Fruit fly (Drosophila melanogaster) whole organism, embryonic: ENCODE measurements around the gene CG7367.

ENCODE experiments used
- ATbp ChIP-seq: fragments of 200-800 bp; sonication (Bioruptor generic); optimal IDR thresholded peaks from 2 replicates; lab custom pipeline; 2017; ENCODE audit warnings: missing biosample characterization, mild to moderate bottlenecking, missing genetic modification characterization, missing genetic modification reagents
- Atf6 ChIP-seq: fragments of 200-800 bp; sonication (Bioruptor generic); IDR thresholded peaks from 2 replicates; pipeline ENCODE4 v1.3.6; 2022; ENCODE audit warnings: missing biosample characterization, missing genetic modification characterization
- Awh ChIP-seq: fragments of 200-800 bp; sonication (Bioruptor generic); IDR thresholded peaks from 2 replicates; pipeline ENCODE4, ENCODE4 v1.3.6; 2022; ENCODE audit warnings: missing biosample characterization, missing genetic modification characterization
- Bgb ChIP-seq: fragments of 200-800 bp; sonication (Bioruptor generic); IDR thresholded peaks from 2 replicates; pipeline ENCODE4 v1.3.6; 2022; ENCODE audit warnings: missing biosample characterization, missing genetic modification characterization; ENCODE audit not compliant: partially characterized antibody
- CG10267 ChIP-seq: fragments of 200-800 bp; sonication (Bioruptor generic); optimal IDR thresholded peaks from 2 replicates; lab custom pipeline; 2018; ENCODE audit warnings: missing biosample characterization, mild to moderate bottlenecking, missing genetic modification characterization, moderate library complexity
- CG12391 ChIP-seq: fragments of 200-800 bp; sonication (Bioruptor generic); optimal IDR thresholded peaks from 3 replicates; lab custom pipeline; 2018; ENCODE audit warnings: missing biosample characterization, mild to moderate bottlenecking, missing genetic modification characterization, moderate library complexity
- CG14050 ChIP-seq: fragments of 200-800 bp; sonication (Bioruptor generic); IDR thresholded peaks from 3 replicates; pipeline ENCODE4 v1.3.6; 2022; ENCODE audit warnings: missing biosample characterization, missing genetic modification characterization
- CG14441 ChIP-seq: fragments of 200-800 bp; sonication (Bioruptor generic); IDR thresholded peaks from 2 replicates; pipeline ENCODE4 v1.3.6; 2022; ENCODE audit warnings: missing biosample characterization, missing genetic modification characterization
- CG15269 ChIP-seq: fragments of 200-800 bp; sonication (Bioruptor generic); optimal IDR thresholded peaks from 2 replicates; lab custom pipeline; 2018; ENCODE audit warnings: missing biosample characterization, mild to moderate bottlenecking, missing genetic modification characterization, moderate library complexity
- CG1602 ChIP-seq: fragments of 200-800 bp; sonication (Bioruptor generic); optimal IDR thresholded peaks from 3 replicates; lab custom pipeline; 2016; ENCODE audit warnings: missing biosample characterization, missing genetic modification characterization
- CG1603 ChIP-seq: fragments of 200-800 bp; sonication (Bioruptor generic); optimal IDR thresholded peaks from 2 replicates; lab custom pipeline; 2019; ENCODE audit warnings: missing biosample characterization, mild to moderate bottlenecking, missing genetic modification characterization, moderate library complexity
- CG17359 ChIP-seq: fragments of 200-800 bp; sonication (Bioruptor generic); optimal IDR thresholded peaks from 3 replicates; lab custom pipeline; 2018; ENCODE audit warnings: missing biosample characterization, mild to moderate bottlenecking, missing genetic modification characterization, moderate library complexity
- CG17612 ChIP-seq: fragments of 200-800 bp; sonication (Bioruptor generic); IDR thresholded peaks from 2 replicates; pipeline ENCODE4 v1.3.6; 2022; ENCODE audit warnings: missing biosample characterization, missing genetic modification characterization
- CG1792 ChIP-seq: fragments of 200-800 bp; sonication (Bioruptor generic); optimal IDR thresholded peaks from 2 replicates; lab custom pipeline; 2016; ENCODE audit warnings: missing biosample characterization, missing genetic modification characterization
- CG2889 ChIP-seq: fragments of 200-800 bp; sonication (Bioruptor generic); IDR thresholded peaks from 3 replicates; pipeline ENCODE4 v1.3.6; 2022; ENCODE audit warnings: missing biosample characterization, missing genetic modification characterization
- CG30020 ChIP-seq: fragments of 200-800 bp; optimal IDR thresholded peaks from 2 replicates; lab custom pipeline; 2019; ENCODE audit warnings: missing biosample characterization, mild to moderate bottlenecking, missing genetic modification characterization, moderate library complexity
- CG3281 ChIP-seq: fragments of 200-800 bp; sonication (Bioruptor generic); optimal IDR thresholded peaks from 3 replicates; lab custom pipeline; 2017; ENCODE audit warnings: missing biosample characterization, mild to moderate bottlenecking, missing genetic modification characterization
- CG43689 ChIP-seq: fragments of 200-800 bp; sonication (Bioruptor generic); IDR thresholded peaks from 2 replicates; pipeline ENCODE4 v1.3.6; 2022; ENCODE audit warnings: missing biosample characterization, missing genetic modification characterization
- CG6765 ChIP-seq: fragments of 200-800 bp; sonication (Bioruptor generic); optimal IDR thresholded peaks from 3 replicates; lab custom pipeline; 2017; ENCODE audit warnings: missing biosample characterization, mild to moderate bottlenecking, missing genetic modification characterization
- CG7928 ChIP-seq: fragments of 200-800 bp; sonication (Bioruptor generic); optimal IDR thresholded peaks from 2 replicates; lab custom pipeline; 2017; ENCODE audit warnings: missing biosample characterization, mild to moderate bottlenecking, missing genetic modification characterization
- CG8478 ChIP-seq: fragments of >200 bp; optimal IDR thresholded peaks from 2 replicates; lab custom pipeline; 2018
- CG9932 ChIP-seq: fragments of 200-800 bp; sonication (Bioruptor generic); IDR thresholded peaks from 2 replicates; pipeline ENCODE4 v1.3.6; 2022; ENCODE audit warnings: missing biosample characterization, missing genetic modification characterization
- D ChIP-seq, 2 experiments: fragments of 200-800 bp in 1 of 2; fragments of >200 bp in 1 of 2; sonication (Bioruptor generic) in 1 of 2; optimal IDR thresholded peaks; 2 replicates in 1 of 2; 3 replicates in 1 of 2; lab custom pipeline; 2017; ENCODE audit warnings: mild to moderate bottlenecking in 1 of 2, missing biosample characterization in 1 of 2, missing genetic modification characterization in 1 of 2, missing genetic modification reagents in 1 of 2
- Dad ChIP-seq: fragments of 200-800 bp; sonication (Bioruptor generic); optimal IDR thresholded peaks from 3 replicates; lab custom pipeline; 2016; ENCODE audit warnings: missing biosample characterization, missing genetic modification characterization
- Dbx ChIP-seq: fragments of 200-800 bp; sonication (Bioruptor generic); IDR thresholded peaks from 3 replicates; pipeline ENCODE4 v1.3.6; 2022; ENCODE audit warnings: missing biosample characterization, missing genetic modification characterization
- Deaf1 ChIP-seq: fragments of 200-800 bp; optimal IDR thresholded peaks from 3 replicates; lab custom pipeline; 2019; ENCODE audit warnings: missing biosample characterization, mild to moderate bottlenecking, missing genetic modification characterization, moderate library complexity
- Ets97D ChIP-seq: fragments of 200-800 bp; sonication (Bioruptor generic); optimal IDR thresholded peaks from 3 replicates; lab custom pipeline; 2016; ENCODE audit warnings: missing biosample characterization, missing genetic modification characterization
- H15 ChIP-seq: fragments of 200-800 bp; sonication (Bioruptor generic); IDR thresholded peaks from 3 replicates; pipeline ENCODE4 v1.3.6; 2022; ENCODE audit warnings: missing biosample characterization, missing genetic modification characterization
- Mad ChIP-seq: fragments of 200-800 bp; sonication (Bioruptor generic); optimal IDR thresholded peaks from 2 replicates; lab custom pipeline; 2016; ENCODE audit warnings: missing biosample characterization, missing genetic modification characterization
- Med ChIP-seq: fragments of 200-800 bp; sonication (Bioruptor generic); peaks from one replicate; lab custom pipeline; 2016; ENCODE audit warnings: missing biosample characterization, missing genetic modification characterization, mild to moderate bottlenecking, inconsistent platforms, moderate library complexity
- PHDP ChIP-seq: fragments of 200-800 bp; sonication (Bioruptor generic); optimal IDR thresholded peaks from 3 replicates; lab custom pipeline; 2018; ENCODE audit warnings: missing biosample characterization, mild to moderate bottlenecking, missing genetic modification characterization, moderate library complexity
- Sry-β ChIP-seq: fragments of 200-800 bp; sonication (Bioruptor generic); optimal IDR thresholded peaks from 2 replicates; lab custom pipeline; 2018; ENCODE audit warnings: missing biosample characterization, mild to moderate bottlenecking, missing genetic modification characterization, moderate library complexity
- Trl ChIP-seq, 3 experiments: fragments of >200 bp in 2 of 3; fragments of 200-800 bp in 1 of 3; sonication (Bioruptor generic) in 1 of 3; optimal IDR thresholded peaks; 2 replicates in 1 of 3; 3 replicates in 2 of 3; lab custom pipeline; 2016 to 2017; ENCODE audit warnings: missing biosample characterization in 1 of 3, missing genetic modification characterization in 1 of 3
- ac ChIP-seq: fragments of 200-800 bp; sonication (Bioruptor generic); optimal IDR thresholded peaks from 3 replicates; lab custom pipeline; 2017; ENCODE audit warnings: missing biosample characterization, mild to moderate bottlenecking, missing genetic modification characterization
- bcd ChIP-seq: fragments of 200-800 bp; sonication (Bioruptor generic); optimal IDR thresholded peaks from 2 replicates; lab custom pipeline; 2017; ENCODE audit warnings: missing biosample characterization, mild to moderate bottlenecking, missing genetic modification characterization
- chinmo ChIP-seq: fragments of 200-800 bp; sonication (Bioruptor generic); IDR thresholded peaks from 4 replicates; pipeline ENCODE4 v1.3.6; 2022; ENCODE audit warnings: missing biosample characterization, missing genetic modification characterization; ENCODE audit not compliant: partially characterized antibody
- eve ChIP-seq, 2 experiments: fragments of >200 bp; optimal IDR thresholded peaks; 2 replicates each; lab custom pipeline; 2017; ENCODE audit warnings: missing biosample characterization in 2 of 2, missing genetic modification characterization in 2 of 2
- grau ChIP-seq: fragments of 200-800 bp; optimal IDR thresholded peaks from 3 replicates; lab custom pipeline; 2019; ENCODE audit warnings: missing biosample characterization, mild to moderate bottlenecking, missing genetic modification characterization, moderate library complexity
- grn ChIP-seq: fragments of 200-800 bp; sonication (Bioruptor generic); optimal IDR thresholded peaks from 3 replicates; lab custom pipeline; 2017; ENCODE audit warnings: missing biosample characterization, missing genetic modification characterization
- her ChIP-seq: fragments of 200-800 bp; sonication (Bioruptor generic); optimal IDR thresholded peaks from 2 replicates; lab custom pipeline; 2016; ENCODE audit warnings: missing biosample characterization, missing genetic modification characterization
- hkb ChIP-seq, 2 experiments: fragments of 200-800 bp in 1 of 2; fragments of >200 bp in 1 of 2; sonication (Bioruptor generic) in 1 of 2; IDR thresholded peaks in 1 of 2; optimal IDR thresholded peaks in 1 of 2; 2 replicates each; pipeline versions ENCODE4 v1.3.6 to Lab custom; 2017 to 2022; ENCODE audit warnings: missing biosample characterization in 1 of 2, missing genetic modification characterization in 1 of 2
- insv ChIP-seq, 2 experiments: fragments of 200-800 bp; sonication (Bioruptor generic); optimal IDR thresholded peaks; 3 replicates each; lab custom pipeline; 2016 to 2018; ENCODE audit warnings: missing biosample characterization in 2 of 2, missing genetic modification characterization in 2 of 2
- mirr ChIP-seq: fragments of 200-800 bp; sonication (Bioruptor generic); optimal IDR thresholded peaks from 3 replicates; lab custom pipeline; 2018; ENCODE audit warnings: missing biosample characterization, mild to moderate bottlenecking, missing genetic modification characterization
- oc ChIP-seq: fragments of 200-800 bp; sonication (Bioruptor generic); optimal IDR thresholded peaks from 2 replicates; lab custom pipeline; 2018; ENCODE audit warnings: missing biosample characterization, mild to moderate bottlenecking, missing genetic modification characterization, moderate library complexity
- prd ChIP-seq, 3 experiments: fragments of >200 bp in 2 of 3; fragments of 200-800 bp in 1 of 3; sonication (Bioruptor generic) in 1 of 3; optimal IDR thresholded peaks in 2 of 3; IDR thresholded peaks in 1 of 3; 2 replicates in 2 of 3; 3 replicates in 1 of 3; pipeline versions ENCODE4 v1.3.6 to Lab custom; 2017 to 2022; ENCODE audit warnings: missing biosample characterization in 1 of 3, missing genetic modification characterization in 1 of 3
- sens ChIP-seq: fragments of 200-800 bp; sonication (Bioruptor generic); peaks from one replicate; lab custom pipeline; 2016; ENCODE audit warnings: missing biosample characterization, missing genetic modification characterization
- trh ChIP-seq: fragments of 200-800 bp; sonication (Bioruptor generic); optimal IDR thresholded peaks from 2 replicates; lab custom pipeline; 2016; ENCODE audit warnings: missing biosample characterization, missing genetic modification characterization
- yki ChIP-seq: fragments of >200 bp; optimal IDR thresholded peaks from 3 replicates; lab custom pipeline; 2018
- zfh2 ChIP-seq: fragments of 200-800 bp; sonication (Bioruptor generic); optimal IDR thresholded peaks from 2 replicates; lab custom pipeline; 2016; ENCODE audit warnings: missing biosample characterization, missing genetic modification characterization

CG7367 gene

DNA sequence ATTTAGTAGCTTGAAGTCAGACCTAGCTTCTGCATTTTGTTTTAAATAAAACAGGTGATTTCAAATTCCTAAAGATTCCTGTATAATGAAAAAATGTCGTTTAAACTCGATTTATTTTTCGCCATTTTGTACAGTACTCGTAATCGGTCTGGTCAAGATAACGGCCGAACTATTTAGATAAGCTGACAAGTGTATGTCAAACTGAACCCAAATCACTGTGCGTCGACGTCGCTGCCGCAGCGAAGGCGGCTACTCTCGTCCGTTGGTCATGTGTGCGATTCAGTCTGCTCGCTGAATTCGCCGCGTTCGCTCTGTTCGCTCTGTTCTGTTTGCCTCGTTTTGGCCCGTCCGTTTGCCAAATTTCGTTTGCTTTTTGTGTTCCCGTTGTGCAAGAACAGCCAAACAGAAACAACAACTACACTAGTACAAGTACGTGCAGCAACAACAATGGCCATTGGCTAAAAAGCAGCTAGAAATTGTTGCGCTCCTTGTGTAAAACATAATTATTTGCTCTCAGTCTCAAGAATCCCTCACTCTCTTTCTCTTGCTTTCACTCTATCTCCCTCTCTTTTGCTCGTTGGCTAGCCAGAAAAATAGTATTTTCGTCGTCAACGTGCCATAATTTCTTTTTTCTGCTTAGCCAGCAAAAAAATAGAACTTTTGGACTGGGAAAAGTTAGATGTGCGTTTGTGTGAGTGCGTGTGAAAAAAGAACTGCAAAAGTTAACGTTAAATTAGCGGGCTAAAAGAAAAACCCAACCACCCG is 48.6 kb upstream of the CG7367 start (continued):
- peak; percentile 29 for TF ChIP-seq CG1603 (tag; lab: Kevin White, UChicago)
- TF ChIP-seq her (GFP tag; lab: Kevin White, UChicago) = no peak
- peak; percentile 42 for TF ChIP-seq grn
- no peak for TF ChIP-seq H15 (GFP tag; lab: Robert Waterston, UW)
- peak; percentile 23 for TF ChIP-seq Deaf1
- no peak for TF ChIP-seq Mad (GFP tag; lab: Kevin White, UChicago)
- TF ChIP-seq Atf6 = peak; percentile 49; the same call in 1 of the 2 replicates
- peak; percentile 74 for TF ChIP-seq mirr (GFP tag; lab: Kevin White, UChicago)
- TF ChIP-seq CG12391 (tag; lab: Kevin White, UChicago) = no peak
- TF ChIP-seq CG2889 = no peak
- TF ChIP-seq Med = peak; percentile 86
- no peak for TF ChIP-seq Awh (GFP tag; lab: Robert Waterston, UW)
- peak; percentile 22 for TF ChIP-seq grau
- TF ChIP-seq CG6765 (GFP tag; lab: Kevin White, UChicago) = peak; percentile 45
- no peak for TF ChIP-seq CG14441
- peak; percentile 26; the same call in 1 of the 2 replicates for TF ChIP-seq Bgb (GFP tag; lab: Robert Waterston, UW)
- TF ChIP-seq ATbp (GFP tag; lab: Kevin White, UChicago) = no peak
- no peak for TF ChIP-seq Dad
- TF ChIP-seq prd (optimal IDR thresholded peaks at IDR 0.05; lab: Kevin White, UChicago) = no peak
- TF ChIP-seq prd (GFP tag; IDR thresholded peaks at IDR 0.05; lab: Robert Waterston, UW) = peak; percentile 36; the same call in 1 of the 3 replicates
- peak; percentile 31 for TF ChIP-seq PHDP (tag; lab: Kevin White, UChicago)
- TF ChIP-seq CG9932 (GFP tag; lab: Robert Waterston, UW) = peak; percentile 27; the same call in 1 of the 2 replicates
- TF ChIP-seq CG3281 (GFP tag; lab: Kevin White, UChicago) = peak; percentile 26
- TF ChIP-seq sens (GFP tag; lab: Kevin White, UChicago) = peak; percentile 22
- peak; percentile 94 for TF ChIP-seq D (optimal IDR thresholded peaks at IDR 0.05; lab: Kevin White, UChicago)
- TF ChIP-seq D (GFP tag; optimal IDR thresholded peaks at IDR 0.05; lab: Kevin White, UChicago) = no peak
- TF ChIP-seq Ets97D (GFP tag; lab: Kevin White, UChicago) = no peak

DNA sequence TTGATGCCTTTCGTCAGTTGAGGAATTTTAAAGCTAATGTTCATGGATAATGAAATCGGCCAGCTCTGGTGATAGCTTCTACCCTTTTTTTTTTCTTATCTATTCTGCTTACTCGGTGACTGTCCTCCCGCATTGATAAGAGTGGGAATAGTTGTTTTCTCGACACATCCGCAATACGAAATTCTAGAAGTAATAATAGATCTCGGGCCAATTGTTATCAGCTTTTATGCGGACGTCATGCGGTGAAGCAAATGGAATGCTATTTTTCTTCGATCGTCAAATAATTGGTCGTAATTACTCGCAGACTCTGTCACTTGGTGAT is 47.8 kb upstream of the CG7367 start:
- TF ChIP-seq oc (tag; lab: Kevin White, UChicago) (no peak), trh (GFP tag; lab: Kevin White, UChicago) (no peak), CG10267 (no peak), CG30020 (tag; lab: Kevin White, UChicago) (no peak), CG8478 (lab: Kevin White, UChicago) (no peak), CG17612 (GFP tag; lab: Robert Waterston, UW) (no peak), CG1792 (no peak), CG1602 (GFP tag; lab: Kevin White, UChicago) (no peak), CG9932 (GFP tag; lab: Robert Waterston, UW) (peak; percentile 29; the same call in 1 of the 2 replicates), CG15269 (tag; lab: Kevin White, UChicago) (no peak), insv (GFP tag; optimal IDR thresholded peaks at IDR 0.05; lab: Kevin White, UChicago) (no peak), CG7928 (GFP tag; lab: Kevin White, UChicago) (no peak), yki (lab: Kevin White, UChicago) (no peak), eve (GFP tag; optimal IDR thresholded peaks at IDR 0.05; lab: Kevin White, UChicago) (peak in 1 of 2 experiments; percentile 49), hkb (optimal IDR thresholded peaks at IDR 0.05; lab: Kevin White, UChicago) (no peak), hkb (GFP tag; IDR thresholded peaks at IDR 0.05; lab: Robert Waterston, UW) (no peak), chinmo (GFP tag; lab: Robert Waterston, UW) (no peak), CG14050 (GFP tag; lab: Robert Waterston, UW) (no peak), prd (optimal IDR thresholded peaks at IDR 0.05; lab: Kevin White, UChicago) (no peak), prd (GFP tag; IDR thresholded peaks at IDR 0.05; lab: Robert Waterston, UW) (no peak), Sry-β (GFP tag; lab: Kevin White, UChicago) (peak; percentile 63), CG43689 (GFP tag; lab: Robert Waterston, UW) (no peak), bcd (GFP tag; lab: Kevin White, UChicago) (no peak), Trl (optimal IDR thresholded peaks at IDR 0.05; lab: Kevin White, UChicago) (no peak), Trl (GFP tag; optimal IDR thresholded peaks at IDR 0.05; lab: Kevin White, UChicago) (no peak), ac (GFP tag; lab: Kevin White, UChicago) (no peak), CG17359 (no peak), Dbx (GFP tag; lab: Robert Waterston, UW) (no peak), zfh2 (peak; percentile 1)
